Worm (Caenorhabditis elegans): Measurements from ENCODE around the gene fbxc-52.

DNA sequence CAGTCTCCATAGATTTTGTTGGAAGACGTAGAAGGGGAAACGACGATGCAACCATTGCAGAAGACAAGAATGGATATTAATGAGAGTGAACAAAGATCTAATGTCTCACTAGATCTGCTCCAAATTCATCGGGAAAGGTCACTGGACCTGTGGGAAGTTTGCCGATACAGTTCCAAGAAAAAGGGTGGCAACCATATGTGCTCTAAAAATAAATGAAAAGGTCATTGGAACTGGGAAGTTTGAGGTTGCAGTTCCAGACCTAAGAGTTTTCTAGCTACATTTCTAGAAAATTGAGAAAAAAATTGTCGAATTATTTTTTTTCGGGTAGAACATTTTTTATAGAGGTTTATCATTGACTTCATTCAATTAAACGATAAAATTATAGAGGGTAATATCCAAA lies 30.3 kb downstream of the fbxc-52 start, which contains the start of gene fbxb-92:
- TF ChIP-seq hlh-4 (tag; optimal IDR thresholded peaks at IDR 0.05) (no peak), ztf-11 (tag; optimal IDR thresholded peaks at IDR 0.05) (no peak), lin-13 (GFP tag; optimal IDR thresholded peaks at IDR 0.05) (no peak), ceh-82 (tag; optimal IDR thresholded peaks at IDR 0.05) (no peak), nhr-12 (tag; optimal IDR thresholded peaks at IDR 0.05) (no peak), mef-2 (tag; optimal IDR thresholded peaks at IDR 0.05) (no peak), nhr-84 (tag; optimal IDR thresholded peaks at IDR 0.05) (no peak)
